Fruit fly (Drosophila melanogaster): ENCODE results near the gene noc.

noc gene

DNA sequence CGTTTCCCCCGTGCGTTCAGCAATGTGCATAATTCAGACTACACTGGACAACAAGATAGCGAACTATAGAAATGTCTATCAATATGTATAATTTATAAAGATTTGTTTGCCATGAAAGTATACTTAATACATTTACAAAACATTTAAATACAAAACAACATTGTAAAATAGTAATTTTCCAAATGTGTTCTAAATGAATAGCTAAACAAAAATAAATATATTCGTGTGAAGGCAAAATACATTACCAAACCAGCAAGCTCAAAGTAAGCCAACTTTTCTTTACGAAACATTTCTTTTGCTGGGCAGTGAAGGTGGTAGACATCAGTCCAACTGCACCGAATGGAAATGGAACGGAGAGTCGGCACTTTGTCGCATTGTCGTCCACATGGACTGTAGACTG lies 15.7 kb upstream of the noc start (continued):
- TF ChIP-seq CG9817 (tag; optimal IDR thresholded peaks at IDR 0.05) (no peak), Usf (GFP tag; optimal IDR thresholded peaks at IDR 0.05) (no peak), CG17361 (GFP tag; IDR thresholded peaks at IDR 0.05) (peak; percentile 66; the same call in 2 of the 3 replicates), danr (GFP tag; IDR thresholded peaks at IDR 0.05) (no peak), zfh2 (GFP tag; optimal IDR thresholded peaks at IDR 0.05) (no peak), h (optimal IDR thresholded peaks at IDR 0.05) (no peak), CG11093 (GFP tag; IDR thresholded peaks at IDR 0.05) (0 out of 3 replicates have a peak, but pooled peaks have one; percentile 35), H15 (GFP tag; IDR thresholded peaks at IDR 0.05) (0 out of 3 replicates have a peak, but pooled peaks have one; percentile 23), Drgx (GFP tag; IDR thresholded peaks at IDR 0.05) (peak; percentile 78), chn (GFP tag; optimal IDR thresholded peaks at IDR 0.05) (no peak), nerfin-1 (tag; optimal IDR thresholded peaks at IDR 0.05) (peak; percentile 68), eyg (GFP tag; optimal IDR thresholded peaks at IDR 0.05) (no peak), CG8359 (GFP tag; optimal IDR thresholded peaks at IDR 0.05; ENCODE audit: borderline replicate concordance) (peak; percentile 48), odd (GFP tag; optimal IDR thresholded peaks at IDR 0.05) (peak; percentile 68), oc (tag; optimal IDR thresholded peaks at IDR 0.05) (no peak), Hmr (GFP tag; optimal IDR thresholded peaks at IDR 0.05) (peak; percentile 40), CG8290 (GFP tag; optimal IDR thresholded peaks at IDR 0.05) (no peak), CG8290 (tag; optimal IDR thresholded peaks at IDR 0.05) (no peak), CG33557 (GFP tag; optimal IDR thresholded peaks at IDR 0.05) (peak; percentile 50), CG13624 (GFP tag; optimal IDR thresholded peaks at IDR 0.05) (no peak), CG17612 (GFP tag; IDR thresholded peaks at IDR 0.05) (no peak), CG12942 (GFP tag; optimal IDR thresholded peaks at IDR 0.05) (no peak), CTCF (GFP tag; optimal IDR thresholded peaks at IDR 0.05) (peak; percentile 8), Tbp (GFP tag; optimal IDR thresholded peaks at IDR 0.05) (no peak), CG9215 (GFP tag; IDR thresholded peaks at IDR 0.05) (no peak), pros (GFP tag; optimal IDR thresholded peaks at IDR 0.05) (no peak), pum (GFP tag; optimal IDR thresholded peaks at IDR 0.05) (peak; percentile 6), esg (GFP tag; conservative IDR thresholded peaks at IDR 0.05) (0 out of 2 replicates have a peak, but pooled peaks have one; percentile 20), ham (GFP tag; IDR thresholded peaks at IDR 0.05) (no peak), sug (tag; optimal IDR thresholded peaks at IDR 0.05) (peak; percentile 2), Kr (GFP tag; optimal IDR thresholded peaks at IDR 0.05) (no peak), CG17912 (GFP tag; optimal IDR thresholded peaks at IDR 0.05) (no peak), CG1024 (GFP tag; IDR thresholded peaks at IDR 0.05) (no peak), CG15601 (tag; optimal IDR thresholded peaks at IDR 0.05) (no peak), CG9727 (GFP tag; optimal IDR thresholded peaks at IDR 0.05) (peak; percentile 13), grau (tag; optimal IDR thresholded peaks at IDR 0.05) (peak; percentile 74), Gsc (GFP tag; IDR thresholded peaks at IDR 0.05) (no peak), D (optimal IDR thresholded peaks at IDR 0.05) (no peak), D (GFP tag; optimal IDR thresholded peaks at IDR 0.05) (peak; percentile 20), CG6813 (GFP tag; optimal IDR thresholded peaks at IDR 0.05) (peak; percentile 42), slbo (GFP tag; IDR thresholded peaks at IDR 0.05) (no peak), ATbp (GFP tag; optimal IDR thresholded peaks at IDR 0.05) (peak; percentile 77), sim (GFP tag; IDR thresholded peaks at IDR 0.05) (no peak), Hand (GFP tag; optimal IDR thresholded peaks at IDR 0.05) (no peak), CG32772 (GFP tag; IDR thresholded peaks at IDR 0.05) (peak; percentile 27; the same call in 1 of the 2 replicates), zen (tag; optimal IDR thresholded peaks at IDR 0.05) (no peak), CG8478 (optimal IDR thresholded peaks at IDR 0.05) (no peak), CG1602 (GFP tag; optimal IDR thresholded peaks at IDR 0.05) (no peak), CG10147 (GFP tag; optimal IDR thresholded peaks at IDR 0.05) (no peak), fu2 (GFP tag; optimal IDR thresholded peaks at IDR 0.05) (no peak), Hmx (GFP tag; optimal IDR thresholded peaks at IDR 0.05) (no peak), H2.0 (GFP tag; IDR thresholded peaks at IDR 0.05) (no peak), NfI (GFP tag; optimal IDR thresholded peaks at IDR 0.05) (no peak)

Measured in whole organism, embryonic.